Fruit fly (Drosophila melanogaster) whole organism, embryonic: Measurements from ENCODE around the gene CG7483.

ENCODE experiments used
- Ada2b ChIP-seq: fragments of 200-800 bp; sonication (Bioruptor generic); IDR thresholded peaks from 2 replicates; pipeline ENCODE4 v1.3.6; 2022; ENCODE audit warnings: missing biosample characterization, missing genetic modification characterization
- Atf-2 ChIP-seq: fragments of 200-800 bp; sonication (Bioruptor generic); optimal IDR thresholded peaks from 2 replicates; lab custom pipeline; 2016; ENCODE audit warnings: missing biosample characterization, missing genetic modification characterization
- C15 ChIP-seq: fragments of 200-800 bp; sonication (Bioruptor generic); IDR thresholded peaks from 3 replicates; pipeline ENCODE4 v1.3.6; 2022; ENCODE audit warnings: missing biosample characterization, missing genetic modification characterization
- CG10543 ChIP-seq: fragments of 200-800 bp; sonication (Bioruptor generic); optimal IDR thresholded peaks from 3 replicates; lab custom pipeline; 2017; ENCODE audit warnings: missing biosample characterization, mild to moderate bottlenecking, missing genetic modification characterization, moderate library complexity
- CG10979 ChIP-seq: fragments of 200-800 bp; sonication (Bioruptor generic); optimal IDR thresholded peaks from 2 replicates; lab custom pipeline; 2018; ENCODE audit warnings: missing biosample characterization, mild to moderate bottlenecking, missing genetic modification characterization, moderate library complexity
- CG12104 ChIP-seq: fragments of 200-800 bp; sonication (Bioruptor generic); optimal IDR thresholded peaks from 3 replicates; lab custom pipeline; 2016; ENCODE audit warnings: missing biosample characterization, missing genetic modification characterization
- CG12236 ChIP-seq: fragments of 200-800 bp; sonication (Bioruptor generic); optimal IDR thresholded peaks from 2 replicates; lab custom pipeline; 2016; ENCODE audit warnings: missing biosample characterization, missing genetic modification characterization
- CG12744 ChIP-seq: fragments of 200-800 bp; sonication (Bioruptor generic); optimal IDR thresholded peaks from 2 replicates; lab custom pipeline; 2016; ENCODE audit warnings: missing biosample characterization, missing genetic modification characterization
- CG13123 ChIP-seq: fragments of 200-800 bp; sonication (Bioruptor generic); optimal IDR thresholded peaks from 2 replicates; lab custom pipeline; 2016; ENCODE audit warnings: missing biosample characterization, missing genetic modification characterization
- CG14441 ChIP-seq: fragments of 200-800 bp; sonication (Bioruptor generic); IDR thresholded peaks from 2 replicates; pipeline ENCODE4 v1.3.6; 2022; ENCODE audit warnings: missing biosample characterization, missing genetic modification characterization
- CG15011 ChIP-seq: fragments of 200-800 bp; sonication (Bioruptor generic); optimal IDR thresholded peaks from 3 replicates; lab custom pipeline; 2018; ENCODE audit warnings: missing biosample characterization, mild to moderate bottlenecking, missing genetic modification characterization
- CG18011 ChIP-seq: fragments of 200-800 bp; sonication (Bioruptor generic); optimal IDR thresholded peaks from 2 replicates; lab custom pipeline; 2017; ENCODE audit warnings: missing biosample characterization, missing genetic modification characterization, mild to moderate bottlenecking, moderate library complexity, missing genotype
- CG4404 ChIP-seq: fragments of 200-800 bp; sonication (Bioruptor generic); IDR thresholded peaks from 2 replicates; pipeline ENCODE4 v1.3.6; 2022; ENCODE audit warnings: missing biosample characterization, missing genetic modification characterization
- CG6791 ChIP-seq: fragments of 200-800 bp; sonication (Bioruptor generic); IDR thresholded peaks from 3 replicates; pipeline ENCODE4 v1.3.6; 2022; ENCODE audit warnings: missing biosample characterization, missing genetic modification characterization; ENCODE audit not compliant: partially characterized antibody
- CG7745 ChIP-seq: fragments of 200-800 bp; sonication (Bioruptor generic); optimal IDR thresholded peaks from 2 replicates; lab custom pipeline; 2018; ENCODE audit warnings: missing biosample characterization, mild to moderate bottlenecking, missing genetic modification characterization, moderate library complexity
- CG8359 ChIP-seq: fragments of 200-800 bp; sonication (Bioruptor generic); optimal IDR thresholded peaks from 2 replicates; lab custom pipeline; 2017; ENCODE audit warnings: missing biosample characterization, mild to moderate bottlenecking, missing genetic modification characterization, borderline replicate concordance
- CG9437 ChIP-seq: fragments of 200-800 bp; sonication (Bioruptor generic); optimal IDR thresholded peaks from 2 replicates; lab custom pipeline; 2018; ENCODE audit warnings: missing biosample characterization, mild to moderate bottlenecking, missing genetic modification characterization
- Deaf1 ChIP-seq: fragments of 200-800 bp; optimal IDR thresholded peaks from 3 replicates; lab custom pipeline; 2019; ENCODE audit warnings: missing biosample characterization, mild to moderate bottlenecking, missing genetic modification characterization, moderate library complexity
- Dll ChIP-seq: fragments of 200-800 bp; sonication (Bioruptor generic); IDR thresholded peaks from 4 replicates; pipeline ENCODE4 v1.3.6; 2022; ENCODE audit warnings: missing biosample characterization, missing genetic modification characterization; ENCODE audit not compliant: partially characterized antibody
- Dp ChIP-seq: fragments of 200-800 bp; sonication (Bioruptor generic); optimal IDR thresholded peaks from 2 replicates; lab custom pipeline; 2018; ENCODE audit warnings: missing biosample characterization, mild to moderate bottlenecking, missing genetic modification characterization, moderate library complexity
- Fer1 ChIP-seq: fragments of 200-800 bp; sonication (Bioruptor generic); optimal IDR thresholded peaks from 2 replicates; lab custom pipeline; 2017; ENCODE audit warnings: missing biosample characterization, mild to moderate bottlenecking, missing genetic modification characterization
- Hr3 ChIP-seq: fragments of 200-800 bp; sonication (Bioruptor generic); optimal IDR thresholded peaks from 3 replicates; lab custom pipeline; 2016; ENCODE audit warnings: missing biosample characterization, missing genetic modification characterization
- Mes4 ChIP-seq: fragments of 200-800 bp; sonication (Bioruptor generic); optimal IDR thresholded peaks from 2 replicates; lab custom pipeline; 2016; ENCODE audit warnings: missing biosample characterization, missing genetic modification characterization
- NK7.1 ChIP-seq: fragments of 200-800 bp; sonication (Bioruptor generic); optimal IDR thresholded peaks from 3 replicates; lab custom pipeline; 2016; ENCODE audit warnings: missing biosample characterization, missing genetic modification characterization
- Nf-YB ChIP-seq: fragments of 200-800 bp; sonication (Bioruptor generic); optimal IDR thresholded peaks from 3 replicates; lab custom pipeline; 2019; ENCODE audit warnings: missing biosample characterization, mild to moderate bottlenecking, missing genetic modification characterization, moderate library complexity
- Ptx1 ChIP-seq: fragments of 200-800 bp; sonication (Bioruptor generic); IDR thresholded peaks from 2 replicates; pipeline ENCODE4 v1.3.6; 2022; ENCODE audit warnings: missing biosample characterization, missing genetic modification characterization
- Sry-δ ChIP-seq: fragments of 200-800 bp; sonication (Bioruptor generic); optimal IDR thresholded peaks from 2 replicates; lab custom pipeline; 2016; ENCODE audit warnings: missing biosample characterization, missing genetic modification characterization
- Taf1 ChIP-seq: fragments of 200-800 bp; sonication (Bioruptor generic); IDR thresholded peaks from 2 replicates; pipeline ENCODE4 v1.3.6; 2022; ENCODE audit warnings: missing biosample characterization, missing genetic modification characterization
- Vsx1 ChIP-seq: fragments of 200-800 bp; sonication (Bioruptor generic); optimal IDR thresholded peaks from 2 replicates; lab custom pipeline; 2017; ENCODE audit warnings: missing biosample characterization, mild to moderate bottlenecking, missing genetic modification characterization, missing genetic modification reagents
- ase ChIP-seq: fragments of 200-800 bp; sonication (Bioruptor generic); IDR thresholded peaks from 3 replicates; pipeline ENCODE4 v1.3.6; 2022; ENCODE audit warnings: missing biosample characterization, missing genetic modification characterization
- bbx ChIP-seq: fragments of 200-800 bp; sonication (Bioruptor generic); IDR thresholded peaks from 2 replicates; pipeline ENCODE4 v1.3.6; 2022; ENCODE audit warnings: missing biosample characterization, missing genetic modification characterization; ENCODE audit not compliant: partially characterized antibody
- bcd ChIP-seq: fragments of 200-800 bp; sonication (Bioruptor generic); optimal IDR thresholded peaks from 2 replicates; lab custom pipeline; 2017; ENCODE audit warnings: missing biosample characterization, mild to moderate bottlenecking, missing genetic modification characterization
- crc ChIP-seq: fragments of 200-800 bp; sonication (Bioruptor generic); optimal IDR thresholded peaks from 2 replicates; lab custom pipeline; 2016; ENCODE audit warnings: missing biosample characterization, missing genetic modification characterization
- dan ChIP-seq: fragments of 200-800 bp; sonication (Bioruptor generic); IDR thresholded peaks from 2 replicates; pipeline ENCODE4 v1.3.6; 2022; ENCODE audit warnings: missing biosample characterization, missing genetic modification characterization
- emc ChIP-seq: fragments of 200-800 bp; sonication (Bioruptor generic); optimal IDR thresholded peaks from 2 replicates; lab custom pipeline; 2016; ENCODE audit warnings: missing biosample characterization, missing genetic modification characterization
- grau ChIP-seq: fragments of 200-800 bp; optimal IDR thresholded peaks from 3 replicates; lab custom pipeline; 2019; ENCODE audit warnings: missing biosample characterization, mild to moderate bottlenecking, missing genetic modification characterization, moderate library complexity
- gro ChIP-seq: fragments of 200-800 bp; sonication (Bioruptor generic); optimal IDR thresholded peaks from 2 replicates; lab custom pipeline; 2016; ENCODE audit warnings: missing biosample characterization, missing genetic modification characterization
- hb ChIP-seq: fragments of 200-800 bp; sonication (Bioruptor generic); IDR thresholded peaks from 3 replicates; pipeline ENCODE4 v1.3.6; 2022; ENCODE audit warnings: missing biosample characterization, missing genetic modification characterization; ENCODE audit not compliant: partially characterized antibody
- ind ChIP-seq: fragments of 200-800 bp; sonication (Bioruptor generic); optimal IDR thresholded peaks from 3 replicates; lab custom pipeline; 2016; ENCODE audit warnings: missing biosample characterization, missing genetic modification characterization
- mam ChIP-seq: fragments of 200-800 bp; sonication (Bioruptor generic); optimal IDR thresholded peaks from 3 replicates; lab custom pipeline; 2016; ENCODE audit warnings: missing biosample characterization, missing genetic modification characterization
- mld ChIP-seq: fragments of 200-800 bp; sonication (Bioruptor generic); IDR thresholded peaks from 3 replicates; pipeline ENCODE4 v1.3.6; 2022; ENCODE audit warnings: missing biosample characterization, missing genetic modification characterization; ENCODE audit not compliant: partially characterized antibody
- nau ChIP-seq: fragments of 200-800 bp; sonication (Bioruptor generic); optimal IDR thresholded peaks from 3 replicates; lab custom pipeline; 2017; ENCODE audit warnings: missing biosample characterization, mild to moderate bottlenecking, missing genetic modification characterization, missing genetic modification reagents
- nmo ChIP-seq: fragments of 200-800 bp; sonication (Bioruptor generic); optimal IDR thresholded peaks from 2 replicates; lab custom pipeline; 2018; ENCODE audit warnings: missing biosample characterization, mild to moderate bottlenecking, missing genetic modification characterization, moderate library complexity
- shn ChIP-seq: fragments of 200-800 bp; sonication (Bioruptor generic); optimal IDR thresholded peaks from 3 replicates; lab custom pipeline; 2016; ENCODE audit warnings: missing biosample characterization, missing genetic modification characterization
- slp2 ChIP-seq: fragments of 200-800 bp; sonication (Bioruptor generic); optimal IDR thresholded peaks from 2 replicates; lab custom pipeline; 2016; ENCODE audit warnings: missing biosample characterization, missing genetic modification characterization
- sr ChIP-seq: fragments of 200-800 bp; sonication (Bioruptor generic); IDR thresholded peaks from 3 replicates; pipeline ENCODE4 v1.3.6; 2022; ENCODE audit warnings: missing biosample characterization, missing genetic modification characterization
- tll ChIP-seq, 2 experiments: fragments of 200-800 bp in 1 of 2; fragments of >200 bp in 1 of 2; sonication (Bioruptor generic) in 1 of 2; optimal IDR thresholded peaks; 2 replicates each; lab custom pipeline; 2017 to 2019; ENCODE audit warnings: missing biosample characterization in 2 of 2, missing genetic modification characterization in 2 of 2, mild to moderate bottlenecking in 1 of 2, moderate library complexity in 1 of 2
- toy ChIP-seq: fragments of 200-800 bp; sonication (Bioruptor generic); IDR thresholded peaks from 2 replicates; pipeline ENCODE4 v1.3.6; 2022; ENCODE audit warnings: missing biosample characterization, missing genetic modification characterization
- tup ChIP-seq: fragments of 200-800 bp; sonication (Bioruptor generic); optimal IDR thresholded peaks from 2 replicates; lab custom pipeline; 2016; ENCODE audit warnings: missing biosample characterization, mild to moderate bottlenecking, missing genetic modification characterization, moderate library complexity
- wdn ChIP-seq: fragments of 200-800 bp; sonication (Bioruptor generic); IDR thresholded peaks from 2 replicates; pipeline ENCODE4 v1.3.6; 2022; ENCODE audit warnings: missing biosample characterization, missing genetic modification characterization
- wor ChIP-seq: fragments of 200-800 bp; sonication (Bioruptor generic); IDR thresholded peaks from 2 replicates; pipeline ENCODE4 v1.3.6; 2022; ENCODE audit warnings: missing biosample characterization, missing genetic modification characterization

CG7483 gene

dm6 chr3R:8355579-8355978 lies 42.6 kb downstream of the CG7483 start (continued):
- TF ChIP-seq Fer1 (peak; percentile 97), wdn (peak; percentile 97), CG12744 (GFP tag; lab: Kevin White, UChicago) (peak; percentile 94), hb (GFP tag; lab: Robert Waterston, UW) (no peak), grau (tag; lab: Kevin White, UChicago) (peak; percentile 97), CG10543 (peak; percentile 96), toy (GFP tag; lab: Robert Waterston, UW) (peak; percentile 79), Sry-δ (GFP tag; lab: Kevin White, UChicago) (peak; percentile 60), Ada2b (GFP tag; lab: Robert Waterston, UW) (peak; percentile 95), CG8359 (GFP tag; lab: Kevin White, UChicago) (peak; percentile 51), CG14441 (peak; percentile 94), CG12236 (GFP tag; lab: Kevin White, UChicago) (peak; percentile 80), Dp (GFP tag; lab: Kevin White, UChicago) (peak; percentile 4), slp2 (GFP tag; lab: Kevin White, UChicago) (peak; percentile 96), gro (GFP tag; lab: Kevin White, UChicago) (peak; percentile 97), Mes4 (GFP tag; lab: Kevin White, UChicago) (peak; percentile 89), CG12104 (GFP tag; lab: Kevin White, UChicago) (peak; percentile 94), Deaf1 (peak; percentile 73), Hr3 (peak; percentile 93), CG9437 (GFP tag; lab: Kevin White, UChicago) (peak; percentile 84), CG10979 (tag; lab: Kevin White, UChicago) (peak; percentile 87), sr (GFP tag; lab: Robert Waterston, UW) (peak; percentile 69; the same call in 2 of the 3 replicates), ase (GFP tag; lab: Robert Waterston, UW) (peak; percentile 93), tup (peak; percentile 87), bbx (no peak), CG7745 (tag; lab: Kevin White, UChicago) (no peak), C15 (GFP tag; lab: Robert Waterston, UW) (peak; percentile 92), tll (GFP tag; optimal IDR thresholded peaks at IDR 0.05; lab: Kevin White, UChicago) (no peak), emc (GFP tag; lab: Kevin White, UChicago) (peak; percentile 93), bcd (GFP tag; lab: Kevin White, UChicago) (peak; percentile 93), crc (GFP tag; lab: Kevin White, UChicago) (peak; percentile 96), CG13123 (peak; percentile 92), shn (peak; percentile 96), ind (GFP tag; lab: Kevin White, UChicago) (peak; percentile 95), CG15011 (GFP tag; lab: Kevin White, UChicago) (peak; percentile 92), nmo (GFP tag; lab: Kevin White, UChicago) (peak; percentile 89), Atf-2 (peak; percentile 94), CG6791 (GFP tag; lab: Robert Waterston, UW) (no peak), Ptx1 (GFP tag; lab: Robert Waterston, UW) (peak; percentile 96), CG4404 (GFP tag; lab: Robert Waterston, UW) (peak; percentile 73), mld (no peak), NK7.1 (GFP tag; lab: Kevin White, UChicago) (peak; percentile 97), Dll (GFP tag; lab: Robert Waterston, UW) (no peak), Taf1 (GFP tag; lab: Robert Waterston, UW) (peak; percentile 94), Nf-YB (GFP tag; lab: Kevin White, UChicago) (peak; percentile 78), mam (peak; percentile 98), dan (peak; percentile 37; the same call in 1 of the 2 replicates), wor (GFP tag; lab: Robert Waterston, UW) (peak; percentile 81), nau (peak; percentile 88), CG18011 (GFP tag; lab: Kevin White, UChicago) (peak; percentile 87), Vsx1 (peak; percentile 91)
